Worm (Caenorhabditis elegans) whole organism, early embryonic: ENCODE results near the gene acs-11.

Experiments
- B0310.2 ChIP-seq: sonication (generic microtip); optimal IDR thresholded peaks from 2 replicates; lab custom pipeline; 2016; ENCODE audit warnings: mild to moderate bottlenecking, missing genetic modification characterization, missing compliant biosample characterization
- F13C5.2 ChIP-seq: sonication (generic microtip); optimal IDR thresholded peaks from 2 replicates; lab custom pipeline; 2017; ENCODE audit warnings: mild to moderate bottlenecking, missing genetic modification characterization, inconsistent platforms, missing compliant biosample characterization
- aly-1 ChIP-seq: sonication (generic microtip); optimal IDR thresholded peaks from 2 replicates; lab custom pipeline; 2016; ENCODE audit warnings: missing genetic modification characterization, missing compliant biosample characterization
- ama-1 ChIP-seq: fragments of 150-350 bp; optimal IDR thresholded peaks from 2 replicates; lab custom pipeline; 2014
- ceh-13 ChIP-seq: fragments of 200-800 bp; sonication (Bioruptor generic); optimal IDR thresholded peaks from 2 replicates; lab custom pipeline; 2018; ENCODE audit warnings: mild to moderate bottlenecking, missing genetic modification characterization, missing compliant biosample characterization
- ets-7 ChIP-seq: sonication (generic microtip); optimal IDR thresholded peaks from 2 replicates; lab custom pipeline; 2016; ENCODE audit warnings: missing genotype, missing genetic modification characterization, missing compliant biosample characterization
- hnd-1 ChIP-seq: sonication (generic microtip); optimal IDR thresholded peaks from 2 replicates; lab custom pipeline; 2016; ENCODE audit warnings: missing genetic modification characterization, missing compliant biosample characterization
- pes-1 ChIP-seq: fragments of 200-800 bp; sonication (Bioruptor generic); IDR thresholded peaks from 2 replicates; pipeline ENCODE4 v1.3.6; 2022; ENCODE audit warnings: missing genetic modification reagents, missing genetic modification characterization, missing compliant biosample characterization
- tbx-11 ChIP-seq: fragments of 200-800 bp; sonication (Bioruptor generic); IDR thresholded peaks from 2 replicates; pipeline ENCODE4 v1.3.6; 2022; ENCODE audit warnings: missing genetic modification characterization, missing compliant biosample characterization
- tbx-37 ChIP-seq: fragments of 200-800 bp; sonication (Bioruptor generic); conservative IDR thresholded peaks from 2 replicates; pipeline ENCODE4 v1.3.6; 2022; ENCODE audit warnings: missing genetic modification reagents, missing genetic modification characterization, missing compliant biosample characterization
- tra-4 ChIP-seq: sonication (generic microtip); optimal IDR thresholded peaks from 2 replicates; lab custom pipeline; 2017; ENCODE audit warnings: missing genetic modification characterization, missing compliant biosample characterization

The acs-11 gene

ce11 chrII:4793320-4793719 lies 51.4 kb downstream of the acs-11 start:
- TF ChIP-seq pes-1, result no peak
- no peak for TF ChIP-seq ets-7 (tag; lab: Kevin White, UChicago)
- TF ChIP-seq aly-1 (tag; lab: Kevin White, UChicago), result no peak
- TF ChIP-seq hnd-1 (tag; lab: Kevin White, UChicago), result no peak
- no peak for TF ChIP-seq tbx-37
- no peak for TF ChIP-seq ceh-13 (GFP tag; lab: Kevin White, UChicago)
- no peak for TF ChIP-seq F13C5.2
- no peak for TF ChIP-seq ama-1 (lab: Kevin White, UChicago)
- no peak for TF ChIP-seq B0310.2
- TF ChIP-seq tra-4 (tag; lab: Kevin White, UChicago), result no peak
- no peak for TF ChIP-seq tbx-11 (GFP tag; lab: Robert Waterston, UW)
